Worm (Caenorhabditis elegans) whole organism, young adult: Measurements from ENCODE around the gene taf-8.

Source experiments
- K11D2.4 ChIP-seq: fragments of 200-800 bp; sonication (Bioruptor generic); IDR thresholded peaks from 2 replicates; pipeline ENCODE4 v1.3.6; 2022; ENCODE audit warnings: missing genetic modification reagents, missing genetic modification characterization, missing compliant biosample characterization
- T26A5.8 ChIP-seq: sonication (generic microtip); optimal IDR thresholded peaks from 2 replicates; lab custom pipeline; 2016; ENCODE audit warnings: missing genetic modification characterization, missing compliant biosample characterization
- aptf-3 ChIP-seq: fragments of 200-800 bp; sonication (Bioruptor generic); IDR thresholded peaks from 2 replicates; pipeline ENCODE4 v1.3.6; 2022; ENCODE audit warnings: missing genetic modification characterization, missing compliant biosample characterization
- athp-1 ChIP-seq: sonication (generic microtip); optimal IDR thresholded peaks from 2 replicates; lab custom pipeline; 2017; ENCODE audit warnings: mild to moderate bottlenecking, missing genetic modification characterization, missing compliant biosample characterization
- bed-2 ChIP-seq: fragments of 200-800 bp; sonication (Bioruptor generic); IDR thresholded peaks from 2 replicates; pipeline ENCODE4 v1.3.6; 2022; ENCODE audit warnings: missing genetic modification reagents, missing genetic modification characterization, missing compliant biosample characterization
- ceh-79 ChIP-seq: sonication (generic microtip); optimal IDR thresholded peaks from 2 replicates; lab custom pipeline; 2017; ENCODE audit warnings: mild to moderate bottlenecking, missing genetic modification characterization, missing compliant biosample characterization
- hrde-1 ChIP-seq: sonication (generic microtip); optimal IDR thresholded peaks from 2 replicates; lab custom pipeline; 2016; ENCODE audit warnings: missing genetic modification characterization, mild to moderate bottlenecking, missing compliant biosample characterization, moderate library complexity, missing genotype, missing genetic modification reagents, borderline replicate concordance
- mes-4 ChIP-seq: sonication (generic microtip); optimal IDR thresholded peaks from 2 replicates; lab custom pipeline; 2016; ENCODE audit warnings: missing genotype, missing genetic modification characterization, missing compliant biosample characterization
- nhr-27 ChIP-seq: fragments of 200-800 bp; sonication (Bioruptor generic); optimal IDR thresholded peaks from 2 replicates; lab custom pipeline; 2018; ENCODE audit warnings: mild to moderate bottlenecking, missing genetic modification characterization, moderate library complexity, missing compliant biosample characterization
- rec-8 ChIP-seq, 2 experiments: sonication (generic microtip); optimal IDR thresholded peaks; 2 replicates each; lab custom pipeline; 2016; ENCODE audit warnings: mild to moderate bottlenecking in 2 of 2, missing genetic modification characterization in 2 of 2, missing genetic modification reagents in 2 of 2, missing genotype in 2 of 2, missing biosample characterization in 1 of 2, missing compliant biosample characterization in 1 of 2, moderate library complexity in 1 of 2
- xnd-1 ChIP-seq: sonication (generic microtip); optimal IDR thresholded peaks from 2 replicates; lab custom pipeline; 2016; ENCODE audit warnings: missing genotype, missing genetic modification reagents, missing genetic modification characterization, missing compliant biosample characterization
- ztf-3 ChIP-seq: fragments of 200-800 bp; sonication (Bioruptor generic); optimal IDR thresholded peaks from 2 replicates; lab custom pipeline; 2018; ENCODE audit warnings: mild to moderate bottlenecking, missing genetic modification characterization, missing compliant biosample characterization

ce11 chrII:9684175-9684574 lies 15.1 kb downstream of the taf-8 start:
- no peak for TF ChIP-seq aptf-3 (GFP tag; lab: Robert Waterston, UW)
- no peak for TF ChIP-seq rec-8 (tag; optimal IDR thresholded peaks at IDR 0.05; lab: Kevin White, UChicago)
- no peak for TF ChIP-seq mes-4 (tag; lab: Kevin White, UChicago)
- no peak for TF ChIP-seq hrde-1 (tag; lab: Kevin White, UChicago)
- no peak for TF ChIP-seq T26A5.8 (tag; lab: Kevin White, UChicago)
- no peak for TF ChIP-seq K11D2.4 (GFP tag; lab: Robert Waterston, UW)
- TF ChIP-seq athp-1 (tag; lab: Kevin White, UChicago) = no peak
- TF ChIP-seq ztf-3 (GFP tag; lab: Kevin White, UChicago) = no peak
- no peak for TF ChIP-seq xnd-1 (tag; lab: Kevin White, UChicago)
- TF ChIP-seq bed-2 = no peak
- no peak for TF ChIP-seq ceh-79 (tag; lab: Kevin White, UChicago)
- TF ChIP-seq nhr-27 = no peak
